Worm (Caenorhabditis elegans): ENCODE measurements around the gene smf-1.

Gene smf-1

DNA sequence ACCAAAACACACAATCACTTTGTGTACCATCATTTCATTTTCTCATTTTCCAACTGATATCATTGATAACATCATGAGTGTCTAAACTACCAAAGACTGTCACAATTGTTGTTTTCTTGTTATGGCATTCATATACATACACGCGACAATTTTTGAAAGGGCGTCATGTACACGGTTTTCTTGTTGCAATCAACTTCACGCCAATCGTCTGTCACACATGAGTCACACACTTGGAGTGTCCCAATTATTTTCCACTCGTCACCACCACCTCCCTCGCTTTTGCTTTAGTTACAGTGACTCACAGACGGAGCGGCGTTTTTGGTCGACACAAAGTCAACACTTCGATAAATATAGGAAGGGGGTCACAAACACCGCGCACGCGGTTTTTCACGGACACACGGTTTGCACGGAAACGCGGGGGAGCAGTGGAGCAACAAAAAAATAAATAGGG lies 25.1 kb upstream of the smf-1 start (continued):
- TF ChIP-seq nhr-6 (tag; optimal IDR thresholded peaks at IDR 0.05) (peak; percentile 77), dmd-8 (GFP tag; IDR thresholded peaks at IDR 0.05) (no peak), snpc-4 (tag; optimal IDR thresholded peaks at IDR 0.05) (no peak), Y5F2A.4 (GFP tag; optimal IDR thresholded peaks at IDR 0.05) (no peak), duxl-1 (tag; optimal IDR thresholded peaks at IDR 0.05; ENCODE audit: poor library complexity) (peak; percentile 19), ZK546.5 (tag; optimal IDR thresholded peaks at IDR 0.05) (no peak), nhr-11 (tag; optimal IDR thresholded peaks at IDR 0.05) (no peak), egl-43 (GFP tag; IDR thresholded peaks at IDR 0.05) (0 out of 2 replicates have a peak, but pooled peaks have one; percentile 59), ama-1 (optimal IDR thresholded peaks at IDR 0.05) (no peak), nhr-25 (tag; optimal IDR thresholded peaks at IDR 0.05; ENCODE audit: borderline replicate concordance, insufficient read depth) (no peak), daf-19 (GFP tag; conservative IDR thresholded peaks at IDR 0.05) (no peak)

- TF ChIP-seq hlh-30 (tag; optimal IDR thresholded peaks at IDR 0.05; ENCODE audit: insufficient read depth) = peak; percentile 54
- peak; percentile 29; the same call in 1 of the 2 replicates for TF ChIP-seq lin-38 (GFP tag; IDR thresholded peaks at IDR 0.05)
- peak in 1 of 2 experiments; percentile 64 for TF ChIP-seq hif-1 (tag; optimal IDR thresholded peaks at IDR 0.05)
- TF ChIP-seq aha-1 (tag) = peak; percentile 97
- TF ChIP-seq pha-4 (GFP tag; IDR thresholded peaks at IDR 0.05) = no peak
- peak; percentile 34 for TF ChIP-seq pha-4 (tag; optimal IDR thresholded peaks at IDR 0.05)
- TF ChIP-seq lir-3 (tag; optimal IDR thresholded peaks at IDR 0.05) = no peak
- TF ChIP-seq mep-1 (tag; optimal IDR thresholded peaks at IDR 0.05) = no peak
- peak in 1 of 2 experiments; percentile 89 for TF ChIP-seq mdl-1 (tag; optimal IDR thresholded peaks at IDR 0.05)
- TF ChIP-seq unc-62 (GFP tag; optimal IDR thresholded peaks at IDR 0.05 in 1 of 2) = peak in 1 of 2 experiments; percentile 31
- TF ChIP-seq unc-62 (tag; optimal IDR thresholded peaks at IDR 0.05) = no peak
- TF ChIP-seq dmd-8 (GFP tag; IDR thresholded peaks at IDR 0.05) = no peak
- TF ChIP-seq lsy-2 (tag; optimal IDR thresholded peaks at IDR 0.05) = peak in 1 of 2 experiments; percentile 14
- TF ChIP-seq ama-1 (optimal IDR thresholded peaks at IDR 0.05) = peak; percentile 46
- TF ChIP-seq set-16 (GFP tag; IDR thresholded peaks at IDR 0.05) = no peak
- TF ChIP-seq mxl-2 (GFP tag; conservative IDR thresholded peaks at IDR 0.05) = no peak
- TF ChIP-seq hmg-1.1 (GFP tag; IDR thresholded peaks at IDR 0.05) = 0 out of 2 replicates have a peak, but pooled peaks have one; percentile 11
- peak; percentile 7 for TF ChIP-seq dve-1 (tag; optimal IDR thresholded peaks at IDR 0.05; ENCODE audit: insufficient read depth)
- no peak for TF ChIP-seq lin-1 (GFP tag; IDR thresholded peaks at IDR 0.05)
- TF ChIP-seq lin-29 (GFP tag; IDR thresholded peaks at IDR 0.05) = no peak
- TF ChIP-seq mdt-29 (GFP tag; IDR thresholded peaks at IDR 0.05) = 0 out of 2 replicates have a peak, but pooled peaks have one; percentile 4
Observed at ce11 chrX:6746849-6747248, 24.0 kb upstream of the smf-1 start.

DNA sequence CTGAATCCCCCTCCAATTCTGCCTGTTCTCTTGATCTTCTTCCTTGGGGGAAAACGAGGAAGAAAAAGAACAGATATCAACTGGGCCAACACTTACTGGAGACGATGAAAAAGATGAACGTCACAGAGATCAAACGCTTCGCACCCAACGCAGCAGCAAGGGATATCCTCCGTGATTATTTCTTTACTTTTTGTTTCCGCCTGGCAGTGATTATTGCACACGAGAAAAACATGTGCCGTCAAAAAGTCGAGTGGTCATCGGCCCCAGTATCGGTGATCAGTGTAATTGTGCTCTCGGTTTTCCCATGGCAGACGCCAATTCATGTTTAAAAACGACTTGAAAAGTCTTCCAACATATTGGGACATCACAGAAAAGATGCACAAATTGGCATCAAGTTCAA lies 22.6 kb upstream of the smf-1 start:
- TF ChIP-seq ceh-20 (GFP tag; IDR thresholded peaks at IDR 0.05) (no peak), hlh-11 (tag; optimal IDR thresholded peaks at IDR 0.05) (peak; percentile 70), mdl-1 (tag; optimal IDR thresholded peaks at IDR 0.05) (peak in 1 of 2 experiments; percentile 93), ctbp-1 (GFP tag; IDR thresholded peaks at IDR 0.05) (no peak), nhr-41 (GFP tag; IDR thresholded peaks at IDR 0.05) (no peak), mep-1 (tag; optimal IDR thresholded peaks at IDR 0.05) (no peak), madf-5 (GFP tag; IDR thresholded peaks at IDR 0.05) (no peak), unc-130 (GFP tag; optimal IDR thresholded peaks at IDR 0.05) (no peak), madf-9 (GFP tag; conservative IDR thresholded peaks at IDR 0.05) (0 out of 2 replicates have a peak, but pooled peaks have one; percentile 8), zip-2 (tag; optimal IDR thresholded peaks at IDR 0.05) (no peak), nhr-77 (tag; optimal IDR thresholded peaks at IDR 0.05) (no peak), lin-1 (GFP tag; IDR thresholded peaks at IDR 0.05) (no peak), tra-1 (GFP tag; IDR thresholded peaks at IDR 0.05) (no peak), nhr-28 (tag; optimal IDR thresholded peaks at IDR 0.05) (peak; percentile 0), mxl-2 (GFP tag; conservative IDR thresholded peaks at IDR 0.05) (peak; percentile 40; the same call in 1 of the 2 replicates), aha-1 (tag) (no peak), nhr-6 (tag; optimal IDR thresholded peaks at IDR 0.05) (no peak), fkh-10 (GFP tag; optimal IDR thresholded peaks at IDR 0.05) (no peak), attf-4 (tag; optimal IDR thresholded peaks at IDR 0.05) (no peak), cey-2 (tag; optimal IDR thresholded peaks at IDR 0.05; ENCODE audit: borderline replicate concordance, insufficient read depth) (no peak), lsy-2 (tag; optimal IDR thresholded peaks at IDR 0.05) (no peak), hlh-30 (tag; optimal IDR thresholded peaks at IDR 0.05; ENCODE audit: insufficient read depth) (peak; percentile 74), nhr-10 (tag; optimal IDR thresholded peaks at IDR 0.05) (no peak), T20F7.1 (GFP tag; optimal IDR thresholded peaks at IDR 0.05) (no peak), lin-39 (tag; optimal IDR thresholded peaks at IDR 0.05) (no peak)

All from whole organism, L4 larva.